Fruit fly (Drosophila melanogaster) whole organism, embryonic: ENCODE results near the gene sif.

Experiments used
- CG14667 ChIP-seq: fragments of 200-800 bp; sonication (Bioruptor generic); IDR thresholded peaks from 2 replicates; pipeline ENCODE4 v1.3.6; 2022; ENCODE audit warnings: missing biosample characterization, missing genetic modification characterization
- CG4282 ChIP-seq: fragments of 200-800 bp; sonication (Bioruptor generic); optimal IDR thresholded peaks from 2 replicates; lab custom pipeline; 2016; ENCODE audit warnings: missing biosample characterization, missing genetic modification characterization
- CG4328 ChIP-seq: fragments of 200-800 bp; sonication (Bioruptor generic); optimal IDR thresholded peaks from 3 replicates; lab custom pipeline; 2017; ENCODE audit warnings: missing biosample characterization, missing genetic modification reagents, missing genetic modification characterization
- CG9215 ChIP-seq: fragments of 200-800 bp; sonication (Bioruptor generic); IDR thresholded peaks from 2 replicates; pipeline ENCODE4 v1.3.6; 2022; ENCODE audit warnings: missing biosample characterization, missing genetic modification characterization
- Dbx ChIP-seq: fragments of 200-800 bp; sonication (Bioruptor generic); IDR thresholded peaks from 3 replicates; pipeline ENCODE4 v1.3.6; 2022; ENCODE audit warnings: missing biosample characterization, missing genetic modification characterization
- Gsc ChIP-seq: fragments of 200-800 bp; sonication (Bioruptor generic); IDR thresholded peaks from 2 replicates; pipeline ENCODE4 v1.3.6; 2022; ENCODE audit warnings: missing biosample characterization, missing genetic modification characterization
- HLH54F ChIP-seq: fragments of 200-800 bp; sonication (Bioruptor generic); optimal IDR thresholded peaks from 3 replicates; lab custom pipeline; 2016; ENCODE audit warnings: missing biosample characterization, missing genetic modification characterization
- Jarid2 ChIP-seq: fragments of 200-800 bp; sonication (Bioruptor generic); optimal IDR thresholded peaks from 3 replicates; lab custom pipeline; 2017; ENCODE audit warnings: mild to moderate bottlenecking, missing biosample characterization, missing genetic modification reagents, missing genetic modification characterization
- lola ChIP-seq, 3 experiments: fragments of >200 bp in 2 of 3; fragments of 200-800 bp in 1 of 3; sonication (Bioruptor generic) in 1 of 3; optimal IDR thresholded peaks; 2 replicates each; lab custom pipeline; 2017 to 2019; ENCODE audit warnings: missing biosample characterization in 3 of 3, missing genetic modification characterization in 3 of 3, mild to moderate bottlenecking in 1 of 3, moderate library complexity in 1 of 3
- wdn ChIP-seq: fragments of 200-800 bp; sonication (Bioruptor generic); IDR thresholded peaks from 2 replicates; pipeline ENCODE4 v1.3.6; 2022; ENCODE audit warnings: missing biosample characterization, missing genetic modification characterization

- TF ChIP-seq Gsc (GFP tag; lab: Robert Waterston, UW), result no peak
- TF ChIP-seq Dbx (GFP tag; lab: Robert Waterston, UW), result no peak
- TF ChIP-seq CG4282, result no peak
- no peak for TF ChIP-seq CG14667
- TF ChIP-seq wdn (GFP tag; lab: Robert Waterston, UW), result no peak
- TF ChIP-seq CG4328, result no peak
- no peak for TF ChIP-seq lola (GFP tag; optimal IDR thresholded peaks at IDR 0.05; lab: Kevin White, UChicago)
- no peak for TF ChIP-seq HLH54F (GFP tag; lab: Kevin White, UChicago)
- no peak for TF ChIP-seq Jarid2 (GFP tag; lab: Kevin White, UChicago)
- TF ChIP-seq CG9215 (GFP tag; lab: Robert Waterston, UW), result no peak
These were observed 49.6 kb upstream of the sif start, which contains the start of gene Eaf6 for dm6 chr3L:5608128-5608527.
